Worm (Caenorhabditis elegans) whole organism, L1 larva: ENCODE results near the gene F26A1.4.
"Not testable (repeated sequence)": the region's sequence is repeated elsewhere in the genome, so short reads cannot be mapped to it uniquely, and the experiment has no call there.

ENCODE experiments used
- C04F5.9 ChIP-seq: sonication (generic microtip); optimal IDR thresholded peaks from 2 replicates; lab custom pipeline; 2016; ENCODE audit warnings: missing genetic modification characterization, missing compliant biosample characterization
- C16A3.4 ChIP-seq: fragments of 150-350 bp; optimal IDR thresholded peaks from 2 replicates; lab custom pipeline; 2014; ENCODE audit warnings: missing biosample characterization, missing genetic modification characterization
- C34B4.2 ChIP-seq: sonication (generic microtip); optimal IDR thresholded peaks from 2 replicates; lab custom pipeline; 2017; ENCODE audit warnings: mild to moderate bottlenecking, missing genetic modification characterization, missing compliant biosample characterization
- F16B12.6 ChIP-seq: fragments of 150-350 bp; optimal IDR thresholded peaks from 2 replicates; lab custom pipeline; 2014; ENCODE audit warnings: missing biosample characterization, missing genetic modification characterization
- Y116A8C.19 ChIP-seq: sonication (generic microtip); optimal IDR thresholded peaks from 2 replicates; lab custom pipeline; 2016; ENCODE audit warnings: missing compliant biosample characterization, missing genetic modification characterization, borderline replicate concordance
- aha-1 ChIP-seq: fragments of 150-350 bp; optimal IDR thresholded peaks from 2 replicates; lab custom pipeline; 2014; ENCODE audit warnings: missing biosample characterization, missing genetic modification characterization
- ama-1 ChIP-seq: fragments of 150-350 bp; optimal IDR thresholded peaks from 2 replicates; lab custom pipeline; 2014
- blmp-1 ChIP-seq: fragments of 150-350 bp; optimal IDR thresholded peaks from 2 replicates; lab custom pipeline; 2014; ENCODE audit warnings: missing biosample characterization, missing genetic modification characterization
- ceh-63 ChIP-seq: fragments of 200-800 bp; sonication (Bioruptor generic); optimal IDR thresholded peaks from 2 replicates; lab custom pipeline; 2018; ENCODE audit warnings: mild to moderate bottlenecking, missing genetic modification characterization, missing compliant biosample characterization
- ceh-8 ChIP-seq: fragments of 200-800 bp; sonication (Bioruptor generic); optimal IDR thresholded peaks from 2 replicates; lab custom pipeline; 2018; ENCODE audit warnings: mild to moderate bottlenecking, missing genetic modification characterization, moderate library complexity, missing compliant biosample characterization
- ceh-88 ChIP-seq: fragments of 200-800 bp; sonication (Bioruptor generic); IDR thresholded peaks from 2 replicates; pipeline ENCODE4 v1.3.6; 2022; ENCODE audit warnings: missing genetic modification characterization, missing compliant biosample characterization
- ceh-90 ChIP-seq: sonication (generic microtip); optimal IDR thresholded peaks from 2 replicates; lab custom pipeline; 2016; ENCODE audit warnings: missing genetic modification characterization, missing compliant biosample characterization
- ces-1 ChIP-seq: fragments of 150-350 bp; optimal IDR thresholded peaks from 2 replicates; lab custom pipeline; 2014; ENCODE audit warnings: missing biosample characterization, missing genetic modification reagents, missing genetic modification characterization
- dpl-1 ChIP-seq, 3 experiments: fragments of 150-350 bp in 2 of 3; sonication (generic microtip) in 1 of 3; optimal IDR thresholded peaks; 2 replicates each; lab custom pipeline; 2014 to 2017; ENCODE audit warnings: missing biosample characterization in 3 of 3, missing genetic modification characterization in 3 of 3, missing genetic modification reagents in 3 of 3
- dsc-1 ChIP-seq: sonication (generic microtip); optimal IDR thresholded peaks from 2 replicates; lab custom pipeline; 2016; ENCODE audit warnings: mild to moderate bottlenecking, missing genetic modification characterization, missing compliant biosample characterization
- efl-1 ChIP-seq, 4 experiments: fragments of 150-350 bp; optimal IDR thresholded peaks in 3 of 4; peaks in 1 of 4; 1 replicate in 1 of 4; 2 replicates in 3 of 4; lab custom pipeline; 2014; ENCODE audit warnings: missing biosample characterization in 2 of 4, missing genetic modification characterization in 2 of 4, missing genetic modification reagents in 2 of 4
- efl-3 ChIP-seq: fragments of 200-800 bp; sonication (Bioruptor generic); optimal IDR thresholded peaks from 2 replicates; lab custom pipeline; 2018; ENCODE audit warnings: mild to moderate bottlenecking, missing genetic modification characterization, missing compliant biosample characterization
- elt-2 ChIP-seq: sonication (generic microtip); optimal IDR thresholded peaks from 2 replicates; lab custom pipeline; 2016; ENCODE audit warnings: missing genetic modification characterization, mild to moderate bottlenecking, inconsistent platforms, missing compliant biosample characterization, missing genetic modification reagents
- fkh-4 ChIP-seq: sonication (generic microtip); optimal IDR thresholded peaks from 2 replicates; lab custom pipeline; 2016; ENCODE audit warnings: missing compliant biosample characterization, missing genetic modification characterization, borderline replicate concordance
- fkh-8 ChIP-seq: sonication (generic microtip); optimal IDR thresholded peaks from 2 replicates; lab custom pipeline; 2016; ENCODE audit warnings: mild to moderate bottlenecking, missing genetic modification characterization, missing compliant biosample characterization
- grh-1 ChIP-seq: fragments of 200-800 bp; sonication (Bioruptor generic); IDR thresholded peaks from 2 replicates; pipeline ENCODE4 v1.3.6; 2022; ENCODE audit warnings: missing genetic modification reagents, missing genetic modification characterization, missing compliant biosample characterization
- hpl-2 ChIP-seq: fragments of 150-350 bp; optimal IDR thresholded peaks from 2 replicates; lab custom pipeline; 2014; ENCODE audit warnings: missing biosample characterization, missing genetic modification reagents, missing genetic modification characterization
- irx-1 ChIP-seq: sonication (generic microtip); optimal IDR thresholded peaks from 2 replicates; lab custom pipeline; 2016; ENCODE audit warnings: missing genetic modification characterization, missing compliant biosample characterization
- lin-14 ChIP-seq: fragments of 200-800 bp; sonication (Bioruptor generic); optimal IDR thresholded peaks from 2 replicates; lab custom pipeline; 2018; ENCODE audit warnings: mild to moderate bottlenecking, missing genetic modification characterization, moderate library complexity, missing compliant biosample characterization
- lin-35 ChIP-seq, 2 experiments: fragments of 150-350 bp; optimal IDR thresholded peaks; 2 replicates each; lab custom pipeline; 2014; ENCODE audit warnings: missing biosample characterization in 2 of 2, missing genetic modification characterization in 2 of 2, missing genetic modification reagents in 2 of 2
- lin-39 ChIP-seq: fragments of 150-350 bp; optimal IDR thresholded peaks from 2 replicates; lab custom pipeline; 2014; ENCODE audit warnings: missing biosample characterization, missing genetic modification reagents, missing genetic modification characterization
- lsy-2 ChIP-seq, 2 experiments: fragments of 150-350 bp; optimal IDR thresholded peaks; 2 replicates each; lab custom pipeline; 2014; ENCODE audit warnings: missing biosample characterization in 2 of 2, missing genetic modification characterization in 2 of 2
- mdl-1 ChIP-seq, 2 experiments: fragments of 150-350 bp; optimal IDR thresholded peaks; 2 replicates each; lab custom pipeline; 2014 to 2017; ENCODE audit warnings: missing biosample characterization in 2 of 2, missing genetic modification characterization in 2 of 2, inconsistent platforms in 1 of 2
- mep-1 ChIP-seq: fragments of 150-350 bp; optimal IDR thresholded peaks from 2 replicates; lab custom pipeline; 2014; ENCODE audit warnings: missing biosample characterization, missing genetic modification characterization
- nhr-11 ChIP-seq: fragments of 150-350 bp; optimal IDR thresholded peaks from 2 replicates; lab custom pipeline; 2014; ENCODE audit warnings: missing biosample characterization, missing genetic modification characterization
- nhr-19 ChIP-seq: fragments of 200-800 bp; sonication (Bioruptor generic); conservative IDR thresholded peaks from 2 replicates; pipeline ENCODE4 v1.3.6; 2022; ENCODE audit warnings: missing genetic modification characterization, missing compliant biosample characterization
- nhr-20 ChIP-seq: sonication (generic microtip); optimal IDR thresholded peaks from 2 replicates; lab custom pipeline; 2016; ENCODE audit warnings: mild to moderate bottlenecking, missing genetic modification characterization, missing compliant biosample characterization
- nhr-237 ChIP-seq: fragments of 150-350 bp; optimal IDR thresholded peaks from 2 replicates; lab custom pipeline; 2014; ENCODE audit warnings: missing biosample characterization, missing genetic modification characterization
- nhr-28 ChIP-seq: fragments of 150-350 bp; optimal IDR thresholded peaks from 2 replicates; lab custom pipeline; 2014; ENCODE audit warnings: missing biosample characterization, missing genetic modification characterization
- nhr-47 ChIP-seq: sonication (generic microtip); optimal IDR thresholded peaks from 2 replicates; lab custom pipeline; 2016; ENCODE audit warnings: mild to moderate bottlenecking, missing genetic modification characterization, moderate library complexity, missing compliant biosample characterization
- nhr-71 ChIP-seq: sonication (generic microtip); optimal IDR thresholded peaks from 2 replicates; lab custom pipeline; 2016; ENCODE audit warnings: mild to moderate bottlenecking, missing genetic modification characterization, moderate library complexity, missing compliant biosample characterization
- nhr-76 ChIP-seq: sonication (generic microtip); optimal IDR thresholded peaks from 2 replicates; lab custom pipeline; 2017; ENCODE audit warnings: missing biosample characterization, missing genetic modification characterization
- nhr-77 ChIP-seq: fragments of 150-350 bp; optimal IDR thresholded peaks from 2 replicates; lab custom pipeline; 2014; ENCODE audit warnings: missing biosample characterization, missing genetic modification characterization
- nhr-90 ChIP-seq: sonication (generic microtip); optimal IDR thresholded peaks from 2 replicates; lab custom pipeline; 2016; ENCODE audit warnings: mild to moderate bottlenecking, missing genetic modification characterization, missing compliant biosample characterization; ENCODE audit not compliant: poor library complexity
- pqm-1 ChIP-seq: sonication (generic microtip); optimal IDR thresholded peaks from 3 replicates; lab custom pipeline; 2017; ENCODE audit warnings: missing biosample characterization, missing genetic modification characterization
- rnt-1 ChIP-seq: sonication (generic microtip); optimal IDR thresholded peaks from 2 replicates; lab custom pipeline; 2016; ENCODE audit warnings: mild to moderate bottlenecking, missing genetic modification characterization, moderate library complexity, missing compliant biosample characterization
- skn-1 ChIP-seq: fragments of 150-350 bp; optimal IDR thresholded peaks from 2 replicates; lab custom pipeline; 2014; ENCODE audit warnings: missing biosample characterization, missing genetic modification characterization
- snpc-4 ChIP-seq: fragments of 150-350 bp; optimal IDR thresholded peaks from 2 replicates; lab custom pipeline; 2014; ENCODE audit warnings: missing biosample characterization, missing genetic modification characterization
- sptf-1 ChIP-seq: fragments of 150-350 bp; optimal IDR thresholded peaks from 2 replicates; lab custom pipeline; 2014; ENCODE audit warnings: missing biosample characterization, missing genetic modification characterization
- sup-37 ChIP-seq: fragments of 200-800 bp; sonication (Bioruptor generic); optimal IDR thresholded peaks from 2 replicates; lab custom pipeline; 2018; ENCODE audit warnings: mild to moderate bottlenecking, missing genetic modification characterization, missing compliant biosample characterization
- tbx-2 ChIP-seq: sonication (generic microtip); optimal IDR thresholded peaks from 2 replicates; lab custom pipeline; 2016; ENCODE audit warnings: missing genetic modification characterization, missing compliant biosample characterization
- unc-130 ChIP-seq: fragments of 150-350 bp; optimal IDR thresholded peaks from 2 replicates; lab custom pipeline; 2017; ENCODE audit warnings: missing biosample characterization, missing genetic modification characterization, inconsistent platforms
- xbp-1 ChIP-seq: sonication (generic microtip); optimal IDR thresholded peaks from 2 replicates; lab custom pipeline; 2016; ENCODE audit warnings: missing genetic modification characterization, missing compliant biosample characterization
- zag-1 ChIP-seq: fragments of 150-350 bp; optimal IDR thresholded peaks from 2 replicates; lab custom pipeline; 2014; ENCODE audit warnings: missing biosample characterization, missing genetic modification characterization
- ztf-4 ChIP-seq: fragments of 150-350 bp; optimal IDR thresholded peaks from 2 replicates; lab custom pipeline; 2014; ENCODE audit warnings: missing biosample characterization, missing genetic modification characterization

Gene F26A1.4

ce11 chrIII:4785131-4785530 is 32.2 kb upstream of the F26A1.4 start, which contains the start of gene enu-3.2:
Gene enu-3.2, minus strand, starts transcription at chrIII:4785235.
- TF ChIP-seq elt-2 (tag; lab: Kevin White, UChicago); sup-37 (GFP tag; lab: Kevin White, UChicago); lin-35 (GFP tag; optimal IDR thresholded peaks at IDR 0.05; lab: Kevin White, UChicago): not testable (repeated sequence)

ce11 chrIII:4785714-4786113 is 31.6 kb upstream of the F26A1.4 start, which contains the start of gene mel-28:
Gene mel-28, plus strand, starts transcription at chrIII:4786080.
- TF ChIP-seq unc-130 (tag; lab: Kevin White, UChicago) (no peak), lin-39 (no peak), fkh-4 (tag; lab: Kevin White, UChicago) (no peak), irx-1 (tag; lab: Kevin White, UChicago) (no peak), fkh-8 (tag; lab: Kevin White, UChicago) (no peak), mep-1 (tag; lab: Kevin White, UChicago) (no peak), ceh-8 (GFP tag; lab: Kevin White, UChicago) (no peak), nhr-90 (tag; lab: Kevin White, UChicago) (no peak), nhr-71 (tag; lab: Kevin White, UChicago) (no peak), ceh-90 (tag; lab: Kevin White, UChicago) (no peak), snpc-4 (tag; lab: Kevin White, UChicago) (no peak), ceh-63 (no peak), lsy-2 (tag; optimal IDR thresholded peaks at IDR 0.05; lab: Kevin White, UChicago) (peak in 1 of 2 experiments; percentile 56), ces-1 (GFP tag; lab: Kevin White, UChicago) (no peak), nhr-20 (no peak), nhr-77 (tag; lab: Kevin White, UChicago) (no peak), skn-1 (tag; lab: Kevin White, UChicago) (no peak), Y116A8C.19 (tag; lab: Kevin White, UChicago) (no peak), nhr-28 (no peak), efl-3 (GFP tag; lab: Kevin White, UChicago) (no peak), elt-2 (tag; lab: Kevin White, UChicago) (no peak), aha-1 (tag; lab: Kevin White, UChicago) (no peak), C16A3.4 (tag; lab: Kevin White, UChicago) (no peak), F16B12.6 (peak; percentile 80), nhr-237 (tag; lab: Kevin White, UChicago) (no peak), nhr-19 (GFP tag; lab: Robert Waterston, UW) (no peak), tbx-2 (tag; lab: Kevin White, UChicago) (no peak), C34B4.2 (tag; lab: Kevin White, UChicago) (no peak), ceh-88 (GFP tag; lab: Robert Waterston, UW) (no peak), blmp-1 (tag; lab: Kevin White, UChicago) (peak; percentile 74), rnt-1 (no peak), C04F5.9 (no peak), grh-1 (GFP tag; lab: Robert Waterston, UW) (no peak), xbp-1 (tag; lab: Kevin White, UChicago) (no peak), efl-1 (optimal IDR thresholded peaks at IDR 0.05; lab: Kevin White, UChicago) (peak; percentile 16 to 70), efl-1 (GFP tag; optimal IDR thresholded peaks at IDR 0.05 in 1 of 2; lab: Kevin White, UChicago) (peak; percentile 82 to 97), sptf-1 (no peak), dpl-1 (GFP tag; optimal IDR thresholded peaks at IDR 0.05; lab: Kevin White, UChicago) (peak; percentile 68 to 85 (median 73)), pqm-1 (tag; lab: Kevin White, UChicago) (no peak), lin-14 (no peak), mdl-1 (tag; optimal IDR thresholded peaks at IDR 0.05; lab: Kevin White, UChicago) (no peak), zag-1 (tag; lab: Kevin White, UChicago) (no peak), nhr-76 (tag; lab: Kevin White, UChicago) (no peak), ama-1 (lab: Kevin White, UChicago) (no peak), ztf-4 (no peak), hpl-2 (no peak), lin-35 (GFP tag; optimal IDR thresholded peaks at IDR 0.05; lab: Kevin White, UChicago) (peak; percentile 58 to 81), dsc-1 (no peak), nhr-11 (tag; lab: Kevin White, UChicago) (no peak), nhr-47 (tag; lab: Kevin White, UChicago) (no peak)
